In the genomic region with DNA sequence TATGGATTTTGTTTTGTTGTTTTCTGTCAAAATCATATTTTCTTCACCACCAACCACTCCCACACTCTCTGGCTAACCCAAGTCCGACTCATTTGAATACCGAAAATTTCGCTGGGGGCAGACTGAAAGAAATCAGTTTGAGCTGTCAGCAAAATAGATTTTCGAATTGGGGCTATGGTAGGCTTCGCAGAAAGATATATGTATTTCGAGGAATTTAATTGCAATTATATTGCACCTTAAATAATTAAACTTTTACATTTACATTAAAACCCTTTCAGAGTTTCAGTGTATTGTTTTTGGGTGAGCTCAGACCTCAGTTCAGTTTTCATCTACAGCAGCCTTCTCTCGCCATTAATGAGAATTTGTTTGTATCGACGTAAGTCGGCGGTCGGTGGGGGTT, we compare ENCODE assay signal across 3 fruit fly cellular contexts.
TF ChIP-seq lines count a peak whose summit lies in the region.

No protein-coding gene starts in this region.

- no peak for TF ChIP-seq CTCF in whole organism, embryonic (GFP tag; optimal IDR thresholded peaks at IDR 0.05; lab: Kevin White, UChicago)

TF ChIP-seq in whole organism, embryonic, 481 proteins besides CTCF, POLR2A, EP300 and RAD21 (continues in another document):
- TF ChIP-seq Asciz (GFP tag; optimal IDR thresholded peaks at IDR 0.05; lab: Kevin White, UChicago) (peak; percentile 61), esg (GFP tag; conservative IDR thresholded peaks at IDR 0.05; lab: Robert Waterston, UW) (peak; percentile 56), Fer2 (tag; optimal IDR thresholded peaks at IDR 0.05; lab: Kevin White, UChicago) (no peak), CG8290 (GFP tag; optimal IDR thresholded peaks at IDR 0.05; lab: Kevin White, UChicago) (no peak), CG8290 (tag; optimal IDR thresholded peaks at IDR 0.05; lab: Kevin White, UChicago) (peak in 1 of 2 experiments; percentile 54), trh (GFP tag; optimal IDR thresholded peaks at IDR 0.05; lab: Kevin White, UChicago) (no peak), nerfin-1 (tag; optimal IDR thresholded peaks at IDR 0.05; lab: Kevin White, UChicago) (peak; percentile 36), tap (tag; optimal IDR thresholded peaks at IDR 0.05; lab: Kevin White, UChicago) (peak; percentile 30), rib (GFP tag; IDR thresholded peaks at IDR 0.05; lab: Robert Waterston, UW) (peak; percentile 53; the same call in 1 of the 2 replicates), CG9437 (GFP tag; optimal IDR thresholded peaks at IDR 0.05; lab: Kevin White, UChicago) (no peak), hb (GFP tag; IDR thresholded peaks at IDR 0.05; lab: Robert Waterston, UW; ENCODE audit: partially characterized antibody) (no peak), CG1602 (GFP tag; optimal IDR thresholded peaks at IDR 0.05; lab: Kevin White, UChicago) (peak; percentile 32), pum (GFP tag; optimal IDR thresholded peaks at IDR 0.05; lab: Kevin White, UChicago) (peak; percentile 40), CG15601 (tag; optimal IDR thresholded peaks at IDR 0.05; lab: Kevin White, UChicago) (peak; percentile 34), lab (GFP tag; optimal IDR thresholded peaks at IDR 0.05; lab: Kevin White, UChicago) (peak; percentile 77), CG1529 (GFP tag; optimal IDR thresholded peaks at IDR 0.05; lab: Kevin White, UChicago) (no peak), HLH3B (GFP tag; IDR thresholded peaks at IDR 0.05; lab: Robert Waterston, UW) (peak; percentile 67), CG17328 (GFP tag; IDR thresholded peaks at IDR 0.05; lab: Robert Waterston, UW) (peak; percentile 60), Dip2 (GFP tag; IDR thresholded peaks at IDR 0.05; lab: Robert Waterston, UW) (no peak), CG18011 (GFP tag; optimal IDR thresholded peaks at IDR 0.05; lab: Kevin White, UChicago) (no peak), chinmo (GFP tag; IDR thresholded peaks at IDR 0.05; lab: Robert Waterston, UW; ENCODE audit: partially characterized antibody) (no peak), CG2889 (GFP tag; IDR thresholded peaks at IDR 0.05; lab: Robert Waterston, UW) (no peak; the same call in 2 of the 3 replicates), Ptx1 (GFP tag; IDR thresholded peaks at IDR 0.05; lab: Robert Waterston, UW) (peak; percentile 67), Blimp-1 (GFP tag; optimal IDR thresholded peaks at IDR 0.05; lab: Kevin White, UChicago) (peak; percentile 64), aop (GFP tag; IDR thresholded peaks at IDR 0.05; lab: Robert Waterston, UW) (no peak), jumu (GFP tag; optimal IDR thresholded peaks at IDR 0.05; lab: Kevin White, UChicago) (peak; percentile 59), ranshi (GFP tag; IDR thresholded peaks at IDR 0.05; lab: Robert Waterston, UW) (peak; percentile 21; the same call in 1 of the 2 replicates), CG10462 (GFP tag; optimal IDR thresholded peaks at IDR 0.05; lab: Kevin White, UChicago) (no peak)

TF ChIP-seq in whole organism, prepupa, 60 proteins besides CTCF, POLR2A, EP300 and RAD21:
- peak; percentile 25 for TF ChIP-seq Eip78C (GFP tag; lab: Kevin White, UChicago)
- peak; percentile 65 for TF ChIP-seq svp (GFP tag; lab: Kevin White, UChicago)
- peak; percentile 1 for TF ChIP-seq Hr39 (GFP tag; optimal IDR thresholded peaks at IDR 0.05; lab: Kevin White, UChicago)
- TF ChIP-seq OdsH (GFP tag; optimal IDR thresholded peaks at IDR 0.05; lab: Kevin White, UChicago), result no peak
- peak; percentile 24 for TF ChIP-seq topi (GFP tag; optimal IDR thresholded peaks at IDR 0.05; lab: Kevin White, UChicago)
- TF ChIP-seq Sox15 (GFP tag; optimal IDR thresholded peaks at IDR 0.05; lab: Kevin White, UChicago), result no peak
- TF ChIP-seq cyc (GFP tag; optimal IDR thresholded peaks at IDR 0.05; lab: Kevin White, UChicago), result peak; percentile 19

TF ChIP-seq in whole organism, wandering third instar larva, 38 proteins besides CTCF, POLR2A, EP300 and RAD21:
- peak; percentile 20 for TF ChIP-seq sv (GFP tag; optimal IDR thresholded peaks at IDR 0.05; lab: Kevin White, UChicago)
- peak; percentile 28 for TF ChIP-seq rgr (GFP tag; optimal IDR thresholded peaks at IDR 0.05; lab: Kevin White, UChicago)
- TF ChIP-seq dl (GFP tag; optimal IDR thresholded peaks at IDR 0.05; lab: Kevin White, UChicago; ENCODE audit: insufficient read depth in 1 of 2, partially characterized antibody in 2 of 2), result no peak
- peak; percentile 12 for TF ChIP-seq h (GFP tag; optimal IDR thresholded peaks at IDR 0.05; lab: Kevin White, UChicago)
- no peak for TF ChIP-seq dmrt93B (GFP tag; optimal IDR thresholded peaks at IDR 0.05; lab: Kevin White, UChicago)
- peak in 1 of 2 experiments; percentile 7 for TF ChIP-seq foxo (GFP tag; optimal IDR thresholded peaks at IDR 0.05; lab: Kevin White, UChicago)
- TF ChIP-seq CG32264 (GFP tag; optimal IDR thresholded peaks at IDR 0.05; lab: Kevin White, UChicago), result no peak
- peak; percentile 0 for TF ChIP-seq ey (GFP tag; optimal IDR thresholded peaks at IDR 0.05; lab: Kevin White, UChicago)
- TF ChIP-seq fru (GFP tag; optimal IDR thresholded peaks at IDR 0.05; lab: Kevin White, UChicago), result peak; percentile 7
- no peak for TF ChIP-seq Vsx2 (GFP tag; optimal IDR thresholded peaks at IDR 0.05; lab: Kevin White, UChicago; ENCODE audit: partially characterized antibody)
- no peak for TF ChIP-seq Hnf4 (GFP tag; optimal IDR thresholded peaks at IDR 0.05; lab: Kevin White, UChicago)
- no peak for TF ChIP-seq pan (optimal IDR thresholded peaks at IDR 0.05; lab: Kevin White, UChicago)
- TF ChIP-seq psq (GFP tag; optimal IDR thresholded peaks at IDR 0.05; lab: Kevin White, UChicago), result no peak
- TF ChIP-seq sage (GFP tag; optimal IDR thresholded peaks at IDR 0.05; lab: Kevin White, UChicago), result no peak
